Fruit fly (Drosophila melanogaster) whole organism, embryonic: ENCODE results near the gene CG13055.

Experiments
- Bgb ChIP-seq: fragments of 200-800 bp; sonication (Bioruptor generic); IDR thresholded peaks from 2 replicates; pipeline ENCODE4 v1.3.6; 2022; ENCODE audit warnings: missing biosample characterization, missing genetic modification characterization; ENCODE audit not compliant: partially characterized antibody
- C15 ChIP-seq: fragments of 200-800 bp; sonication (Bioruptor generic); IDR thresholded peaks from 3 replicates; pipeline ENCODE4 v1.3.6; 2022; ENCODE audit warnings: missing biosample characterization, missing genetic modification characterization
- CG10274 ChIP-seq: fragments of 200-800 bp; sonication (Bioruptor generic); optimal IDR thresholded peaks from 3 replicates; lab custom pipeline; 2017; ENCODE audit warnings: missing biosample characterization, mild to moderate bottlenecking, missing genetic modification characterization
- CG11247 ChIP-seq: fragments of 200-800 bp; sonication (Bioruptor generic); IDR thresholded peaks from 2 replicates; pipeline ENCODE4 v1.3.6; 2022; ENCODE audit warnings: missing biosample characterization, missing genetic modification characterization
- CG1233 ChIP-seq: fragments of 200-800 bp; sonication (Bioruptor generic); optimal IDR thresholded peaks from 4 replicates; lab custom pipeline; 2018; ENCODE audit warnings: missing biosample characterization, mild to moderate bottlenecking, missing genetic modification characterization
- CG1647 ChIP-seq: fragments of 200-800 bp; sonication (Bioruptor generic); optimal IDR thresholded peaks from 3 replicates; lab custom pipeline; 2016; ENCODE audit warnings: missing biosample characterization, missing genetic modification characterization
- CG18476 ChIP-seq: fragments of 200-800 bp; sonication (Bioruptor generic); optimal IDR thresholded peaks from 2 replicates; lab custom pipeline; 2016; ENCODE audit warnings: missing biosample characterization, mild to moderate bottlenecking, missing genetic modification characterization
- CG2202 ChIP-seq: fragments of 200-800 bp; sonication (Bioruptor generic); optimal IDR thresholded peaks from 2 replicates; lab custom pipeline; 2018; ENCODE audit warnings: missing biosample characterization, mild to moderate bottlenecking, missing genetic modification characterization
- CG34376 ChIP-seq: fragments of 200-800 bp; sonication (Bioruptor generic); optimal IDR thresholded peaks from 2 replicates; lab custom pipeline; 2018; ENCODE audit warnings: missing biosample characterization, mild to moderate bottlenecking, missing genetic modification characterization
- CG4360 ChIP-seq: fragments of 200-800 bp; sonication (Bioruptor generic); IDR thresholded peaks from 2 replicates; pipeline ENCODE4 v1.3.6; 2022; ENCODE audit warnings: missing biosample characterization, missing genetic modification characterization
- CG6765 ChIP-seq: fragments of 200-800 bp; sonication (Bioruptor generic); optimal IDR thresholded peaks from 3 replicates; lab custom pipeline; 2017; ENCODE audit warnings: missing biosample characterization, mild to moderate bottlenecking, missing genetic modification characterization
- CG7357 ChIP-seq: fragments of 200-800 bp; sonication (Bioruptor generic); IDR thresholded peaks from 3 replicates; pipeline ENCODE4 v1.3.6; 2022; ENCODE audit warnings: missing biosample characterization, missing genetic modification characterization
- CG7786 ChIP-seq: fragments of 200-800 bp; sonication (Bioruptor generic); optimal IDR thresholded peaks from 2 replicates; lab custom pipeline; 2016; ENCODE audit warnings: missing biosample characterization, missing genetic modification characterization
- CG9727 ChIP-seq: fragments of 200-800 bp; sonication (Bioruptor generic); optimal IDR thresholded peaks from 3 replicates; lab custom pipeline; 2017; ENCODE audit warnings: missing biosample characterization, mild to moderate bottlenecking, missing genetic modification characterization
- Chrac-16 ChIP-seq: fragments of 200-800 bp; sonication (Bioruptor generic); optimal IDR thresholded peaks from 3 replicates; lab custom pipeline; 2016; ENCODE audit warnings: missing biosample characterization, missing genetic modification characterization
- D19A ChIP-seq: fragments of 200-800 bp; optimal IDR thresholded peaks from 3 replicates; lab custom pipeline; 2019; ENCODE audit warnings: missing biosample characterization, mild to moderate bottlenecking, missing genetic modification characterization, moderate library complexity
- D19B ChIP-seq: fragments of 200-800 bp; sonication (Bioruptor generic); optimal IDR thresholded peaks from 2 replicates; lab custom pipeline; 2017; ENCODE audit warnings: missing biosample characterization, mild to moderate bottlenecking, missing genetic modification characterization
- Dbx ChIP-seq: fragments of 200-800 bp; sonication (Bioruptor generic); IDR thresholded peaks from 3 replicates; pipeline ENCODE4 v1.3.6; 2022; ENCODE audit warnings: missing biosample characterization, missing genetic modification characterization
- Deaf1 ChIP-seq: fragments of 200-800 bp; optimal IDR thresholded peaks from 3 replicates; lab custom pipeline; 2019; ENCODE audit warnings: missing biosample characterization, mild to moderate bottlenecking, missing genetic modification characterization, moderate library complexity
- Dfd ChIP-seq, 2 experiments: fragments of >200 bp; optimal IDR thresholded peaks; 2 replicates each; lab custom pipeline; 2017; ENCODE audit warnings: missing biosample characterization in 2 of 2, missing genetic modification characterization in 2 of 2
- Dip2 ChIP-seq: fragments of 200-800 bp; sonication (Bioruptor generic); IDR thresholded peaks from 2 replicates; pipeline ENCODE4 v1.3.6; 2022; ENCODE audit warnings: missing biosample characterization, missing genetic modification characterization
- Ets65A ChIP-seq: fragments of 200-800 bp; sonication (Bioruptor generic); peaks from one replicate; lab custom pipeline; 2016; ENCODE audit warnings: missing biosample characterization, missing genetic modification characterization
- H2.0 ChIP-seq: fragments of 200-800 bp; sonication (Bioruptor generic); IDR thresholded peaks from 2 replicates; pipeline ENCODE4 v1.3.6; 2022; ENCODE audit warnings: missing biosample characterization, missing genetic modification characterization
- HLH4C ChIP-seq: fragments of 200-800 bp; sonication (Bioruptor generic); IDR thresholded peaks from 3 replicates; pipeline ENCODE4 v1.3.6; 2022; ENCODE audit warnings: missing biosample characterization, missing genetic modification characterization; ENCODE audit not compliant: partially characterized antibody
- HmgD ChIP-seq: fragments of 200-800 bp; sonication (Bioruptor generic); optimal IDR thresholded peaks from 3 replicates; lab custom pipeline; 2016; ENCODE audit warnings: missing biosample characterization, missing genetic modification characterization
- Hr3 ChIP-seq: fragments of 200-800 bp; sonication (Bioruptor generic); optimal IDR thresholded peaks from 3 replicates; lab custom pipeline; 2016; ENCODE audit warnings: missing biosample characterization, missing genetic modification characterization
- Hr51 ChIP-seq, 2 experiments: fragments of 200-800 bp; sonication (Bioruptor generic); optimal IDR thresholded peaks; 2 replicates in 1 of 2; 3 replicates in 1 of 2; lab custom pipeline; 2016 to 2018; ENCODE audit warnings: missing biosample characterization in 2 of 2, missing genetic modification characterization in 2 of 2, mild to moderate bottlenecking in 1 of 2, moderate library complexity in 1 of 2
- Lim3 ChIP-seq: fragments of 200-800 bp; sonication (Bioruptor generic); IDR thresholded peaks from 2 replicates; pipeline ENCODE4 v1.3.6; 2022; ENCODE audit warnings: missing biosample characterization, missing genetic modification characterization
- Nf-YB ChIP-seq: fragments of 200-800 bp; sonication (Bioruptor generic); optimal IDR thresholded peaks from 3 replicates; lab custom pipeline; 2019; ENCODE audit warnings: missing biosample characterization, mild to moderate bottlenecking, missing genetic modification characterization, moderate library complexity
- NfI ChIP-seq: fragments of 200-800 bp; sonication (Bioruptor generic); optimal IDR thresholded peaks from 3 replicates; lab custom pipeline; 2018; ENCODE audit warnings: missing biosample characterization, mild to moderate bottlenecking, missing genetic modification characterization, moderate library complexity
- Opbp ChIP-seq: fragments of 200-800 bp; sonication (Bioruptor generic); IDR thresholded peaks from 3 replicates; pipeline ENCODE4 v1.3.6; 2022; ENCODE audit warnings: missing biosample characterization, missing genetic modification characterization; ENCODE audit not compliant: partially characterized antibody
- aop ChIP-seq: fragments of 200-800 bp; sonication (Bioruptor generic); IDR thresholded peaks from 2 replicates; pipeline ENCODE4 v1.3.6; 2022; ENCODE audit warnings: missing biosample characterization, missing genetic modification characterization
- disco-r ChIP-seq: fragments of 200-800 bp; sonication (Bioruptor generic); optimal IDR thresholded peaks from 2 replicates; lab custom pipeline; 2016; ENCODE audit warnings: missing biosample characterization, missing genetic modification characterization
- dpn ChIP-seq, 2 experiments: fragments of 200-800 bp; sonication (Bioruptor generic); optimal IDR thresholded peaks; 3 replicates each; lab custom pipeline; 2016; ENCODE audit warnings: missing biosample characterization in 2 of 2, missing genetic modification characterization in 2 of 2
- exex ChIP-seq: fragments of 200-800 bp; sonication (Bioruptor generic); optimal IDR thresholded peaks from 4 replicates; lab custom pipeline; 2018; ENCODE audit warnings: missing biosample characterization, mild to moderate bottlenecking, missing genetic modification characterization, moderate library complexity
- h ChIP-seq: fragments of >200 bp; optimal IDR thresholded peaks from 2 replicates; lab custom pipeline; 2017
- knrl ChIP-seq: fragments of 200-800 bp; sonication (Bioruptor generic); IDR thresholded peaks from 3 replicates; pipeline ENCODE4 v1.3.6; 2022; ENCODE audit warnings: missing biosample characterization, missing genetic modification characterization; ENCODE audit not compliant: partially characterized antibody
- lbe ChIP-seq: fragments of 200-800 bp; sonication (Bioruptor generic); optimal IDR thresholded peaks from 2 replicates; lab custom pipeline; 2016; ENCODE audit warnings: missing biosample characterization, mild to moderate bottlenecking, missing genetic modification characterization
- lov ChIP-seq, 2 experiments: fragments of 200-800 bp in 1 of 2; fragments of >200 bp in 1 of 2; sonication (Bioruptor generic) in 1 of 2; IDR thresholded peaks in 1 of 2; optimal IDR thresholded peaks in 1 of 2; 2 replicates in 1 of 2; 3 replicates in 1 of 2; pipeline versions ENCODE4 v1.3.6 to Lab custom; 2017 to 2022; ENCODE audit warnings: missing biosample characterization in 1 of 2, missing genetic modification characterization in 1 of 2
- mld ChIP-seq: fragments of 200-800 bp; sonication (Bioruptor generic); IDR thresholded peaks from 3 replicates; pipeline ENCODE4 v1.3.6; 2022; ENCODE audit warnings: missing biosample characterization, missing genetic modification characterization; ENCODE audit not compliant: partially characterized antibody
- pros ChIP-seq: fragments of 200-800 bp; sonication (Bioruptor generic); optimal IDR thresholded peaks from 3 replicates; lab custom pipeline; 2019; ENCODE audit warnings: missing biosample characterization, mild to moderate bottlenecking, missing genetic modification characterization, moderate library complexity
- scrt ChIP-seq: fragments of 200-800 bp; sonication (Bioruptor generic); optimal IDR thresholded peaks from 2 replicates; lab custom pipeline; 2018; ENCODE audit warnings: missing biosample characterization, mild to moderate bottlenecking, missing genetic modification characterization, moderate library complexity
- slp2 ChIP-seq: fragments of 200-800 bp; sonication (Bioruptor generic); optimal IDR thresholded peaks from 2 replicates; lab custom pipeline; 2016; ENCODE audit warnings: missing biosample characterization, missing genetic modification characterization
- ttk ChIP-seq: fragments of 200-800 bp; sonication (Bioruptor generic); IDR thresholded peaks from 2 replicates; pipeline ENCODE4 v2.1.2; 2022; ENCODE audit warnings: missing biosample characterization, missing genetic modification characterization
- unpg ChIP-seq: fragments of 200-800 bp; sonication (Bioruptor generic); optimal IDR thresholded peaks from 3 replicates; lab custom pipeline; 2018; ENCODE audit warnings: missing biosample characterization, mild to moderate bottlenecking, missing genetic modification characterization, moderate library complexity
- zfh1 ChIP-seq: fragments of 200-800 bp; sonication (Bioruptor generic); IDR thresholded peaks from 3 replicates; pipeline ENCODE4 v1.3.6; 2022; ENCODE audit warnings: missing biosample characterization, missing genetic modification characterization

CG13055 gene

dm6 chr3L:16257118-16257627 is 5.0 kb upstream of the CG13055 start, which contains the start of gene CG13054:
TSS of gene CG13054 (minus strand) at chr3L:16257191.
- TF ChIP-seq scrt (GFP tag; lab: Kevin White, UChicago) (peak; percentile 92), Dbx (GFP tag; lab: Robert Waterston, UW) (0 out of 3 replicates have a peak, but pooled peaks have one; percentile 25), Bgb (GFP tag; lab: Robert Waterston, UW) (0 out of 2 replicates have a peak, but pooled peaks have one; percentile 19), Deaf1 (tag; lab: Kevin White, UChicago) (peak; percentile 97), CG1647 (GFP tag; lab: Kevin White, UChicago) (no peak), HLH4C (GFP tag; lab: Robert Waterston, UW) (0 out of 3 replicates have a peak, but pooled peaks have one; percentile 10), lov (optimal IDR thresholded peaks at IDR 0.05; lab: Kevin White, UChicago) (no peak), lov (GFP tag; IDR thresholded peaks at IDR 0.05; lab: Robert Waterston, UW) (no peak), Ets65A (peak; percentile 30)

dm6 chr3L:16241296-16241695 is 10.9 kb downstream of the CG13055 start:
- TF ChIP-seq Ets65A = peak; percentile 88
- TF ChIP-seq C15 (GFP tag; lab: Robert Waterston, UW) = no peak

dm6 chr3L:16233850-16234494 is 18.2 kb downstream of the CG13055 start:
- TF ChIP-seq Chrac-16 (GFP tag; lab: Kevin White, UChicago) (no peak), Lim3 (GFP tag; lab: Robert Waterston, UW) (no peak), D19A (no peak), Opbp (GFP tag; lab: Robert Waterston, UW) (no peak), D19B (GFP tag; lab: Kevin White, UChicago) (no peak), H2.0 (GFP tag; lab: Robert Waterston, UW) (no peak), NfI (GFP tag; lab: Kevin White, UChicago) (no peak), CG9727 (GFP tag; lab: Kevin White, UChicago) (no peak), knrl (GFP tag; lab: Robert Waterston, UW) (no peak), CG6765 (GFP tag; lab: Kevin White, UChicago) (no peak), lbe (peak; percentile 16), CG10274 (GFP tag; lab: Kevin White, UChicago) (no peak), CG7357 (no peak), ttk (GFP tag; lab: Robert Waterston, UW) (no peak), Hr3 (GFP tag; lab: Kevin White, UChicago) (no peak), Dip2 (no peak), mld (GFP tag; lab: Robert Waterston, UW) (no peak), dpn (GFP tag; optimal IDR thresholded peaks at IDR 0.05; lab: Kevin White, UChicago) (no peak), exex (tag; lab: Kevin White, UChicago) (peak; percentile 48), Dfd (GFP tag; optimal IDR thresholded peaks at IDR 0.05; lab: Kevin White, UChicago) (no peak), disco-r (GFP tag; lab: Kevin White, UChicago) (no peak), zfh1 (no peak), HmgD (GFP tag; lab: Kevin White, UChicago) (no peak), aop (GFP tag; lab: Robert Waterston, UW) (no peak), CG18476 (GFP tag; lab: Kevin White, UChicago) (no peak), Hr51 (GFP tag; optimal IDR thresholded peaks at IDR 0.05; lab: Kevin White, UChicago) (no peak), CG4360 (GFP tag; lab: Robert Waterston, UW) (no peak), CG7786 (GFP tag; lab: Kevin White, UChicago) (no peak), slp2 (GFP tag; lab: Kevin White, UChicago) (no peak), CG34376 (GFP tag; lab: Kevin White, UChicago) (peak; percentile 17), pros (GFP tag; lab: Kevin White, UChicago) (no peak), CG1233 (GFP tag; lab: Kevin White, UChicago) (no peak), Nf-YB (GFP tag; lab: Kevin White, UChicago) (no peak), h (lab: Kevin White, UChicago) (no peak), unpg (GFP tag; lab: Kevin White, UChicago) (no peak), CG2202 (tag; lab: Kevin White, UChicago) (no peak), CG11247 (GFP tag; lab: Robert Waterston, UW) (no peak)
